Worm (Caenorhabditis elegans) whole organism, young adult: Measurements from ENCODE around the gene Y41C4A.7.

Source experiments
- D2030.7 ChIP-seq: fragments of 200-800 bp; sonication (Bioruptor generic); IDR thresholded peaks from 2 replicates; pipeline ENCODE4 v1.3.6; 2022; ENCODE audit warnings: missing genetic modification reagents, missing genetic modification characterization, missing compliant biosample characterization
- F23B12.7 ChIP-seq: sonication (generic microtip); optimal IDR thresholded peaks from 2 replicates; lab custom pipeline; 2017; ENCODE audit warnings: missing genetic modification characterization, mild to moderate bottlenecking, missing compliant biosample characterization, antibody characterized with exemption, moderate library complexity; ENCODE audit not compliant: insufficient read depth
- K11D2.4 ChIP-seq: fragments of 200-800 bp; sonication (Bioruptor generic); IDR thresholded peaks from 2 replicates; pipeline ENCODE4 v1.3.6; 2022; ENCODE audit warnings: missing genetic modification reagents, missing genetic modification characterization, missing compliant biosample characterization
- ets-4 ChIP-seq: fragments of 200-800 bp; sonication (Bioruptor generic); optimal IDR thresholded peaks from 2 replicates; lab custom pipeline; 2018; ENCODE audit warnings: mild to moderate bottlenecking, missing genetic modification characterization, missing compliant biosample characterization
- him-1 ChIP-seq: sonication (generic microtip); optimal IDR thresholded peaks from 2 replicates; lab custom pipeline; 2016; ENCODE audit warnings: missing genotype, missing genetic modification reagents, missing genetic modification characterization, missing compliant biosample characterization
- mel-28 ChIP-seq: sonication (generic microtip); optimal IDR thresholded peaks from 2 replicates; lab custom pipeline; 2016; ENCODE audit warnings: borderline replicate concordance, mild to moderate bottlenecking, missing genetic modification characterization, missing compliant biosample characterization
- nhr-90 ChIP-seq: sonication (generic microtip); optimal IDR thresholded peaks from 2 replicates; lab custom pipeline; 2016; ENCODE audit warnings: missing genotype, mild to moderate bottlenecking, missing genetic modification characterization, missing compliant biosample characterization
- pha-4 ChIP-seq: fragments of 150-350 bp; sonication (generic microtip); optimal IDR thresholded peaks from 2 replicates; lab custom pipeline; 2014; ENCODE audit warnings: missing biosample characterization, missing genetic modification reagents, missing genetic modification characterization
- snpc-4 ChIP-seq, 5 experiments: fragments of 150-350 bp in 1 of 5; sonication (generic microtip) in 4 of 5; optimal IDR thresholded peaks; 2 replicates each; lab custom pipeline; 2014 to 2018; ENCODE audit warnings: missing genetic modification characterization in 5 of 5, missing biosample characterization in 3 of 5, antibody characterized with exemption in 2 of 5, mild to moderate bottlenecking in 2 of 5, missing compliant biosample characterization in 2 of 5, missing genotype in 2 of 5, moderate library complexity in 2 of 5, missing genetic modification reagents in 1 of 5
- xnd-1 ChIP-seq: sonication (generic microtip); optimal IDR thresholded peaks from 2 replicates; lab custom pipeline; 2016; ENCODE audit warnings: missing genotype, missing genetic modification reagents, missing genetic modification characterization, missing compliant biosample characterization
- ztf-6 ChIP-seq: fragments of 200-800 bp; sonication (Bioruptor generic); IDR thresholded peaks from 2 replicates; pipeline ENCODE4 v1.3.6; 2022; ENCODE audit warnings: missing genetic modification reagents, missing genetic modification characterization, missing compliant biosample characterization

ce11 chrIII:11666819-11667218 is 31.9 kb upstream of the Y41C4A.7 start:
- TF ChIP-seq xnd-1 (tag; lab: Kevin White, UChicago) (no peak), snpc-4 (GFP tag; optimal IDR thresholded peaks at IDR 0.05; lab: Kevin White, UChicago) (no peak), snpc-4 (tag; optimal IDR thresholded peaks at IDR 0.05; lab: Kevin White, UChicago) (no peak), D2030.7 (no peak), him-1 (no peak), pha-4 (tag; lab: Kevin White, UChicago) (no peak), ztf-6 (GFP tag; lab: Robert Waterston, UW) (no peak), mel-28 (tag; lab: Kevin White, UChicago) (no peak), ets-4 (no peak), F23B12.7 (tag; lab: Kevin White, UChicago) (no peak), nhr-90 (tag; lab: Kevin White, UChicago) (no peak), K11D2.4 (no peak)
